Worm (Caenorhabditis elegans) whole organism, midembryonic: ENCODE results near the gene cyp-33E1.

Experiments
- T22C8.4 ChIP-seq: fragments of 200-800 bp; sonication (Bioruptor generic); IDR thresholded peaks from 2 replicates; pipeline ENCODE4 v1.3.6; 2022; ENCODE audit warnings: missing genetic modification characterization, missing compliant biosample characterization
- cog-1 ChIP-seq: sonication (generic microtip); optimal IDR thresholded peaks from 2 replicates; lab custom pipeline; 2016; ENCODE audit warnings: missing genetic modification characterization, missing compliant biosample characterization
- flt-1 ChIP-seq: fragments of 200-800 bp; sonication (Bioruptor generic); IDR thresholded peaks from 2 replicates; pipeline ENCODE4 v1.3.6; 2022; ENCODE audit warnings: missing genetic modification characterization, missing compliant biosample characterization
- klf-2 ChIP-seq: fragments of 200-800 bp; sonication (Bioruptor generic); conservative IDR thresholded peaks from 2 replicates; pipeline ENCODE4 v1.3.6; 2022; ENCODE audit warnings: missing genetic modification reagents, missing genetic modification characterization, missing compliant biosample characterization
- med-1 ChIP-seq: sonication (generic microtip); optimal IDR thresholded peaks from 2 replicates; lab custom pipeline; 2017; ENCODE audit warnings: missing genetic modification characterization, mild to moderate bottlenecking, missing compliant biosample characterization, antibody characterized with exemption, missing genetic modification reagents; ENCODE audit not compliant: insufficient read depth
- ref-1 ChIP-seq: fragments of 200-800 bp; sonication (Bioruptor generic); conservative IDR thresholded peaks from 2 replicates; pipeline ENCODE4 v1.3.6; 2022; ENCODE audit warnings: missing genetic modification reagents, missing genetic modification characterization, missing compliant biosample characterization
- tab-1 ChIP-seq: fragments of 200-800 bp; sonication (Bioruptor generic); IDR thresholded peaks from 2 replicates; pipeline ENCODE4 v1.3.6; 2022; ENCODE audit warnings: missing genetic modification characterization, missing compliant biosample characterization
- ztf-23 ChIP-seq: fragments of 200-800 bp; sonication (Bioruptor generic); IDR thresholded peaks from 2 replicates; pipeline ENCODE4 v1.3.6; 2022; ENCODE audit warnings: missing genetic modification reagents, missing genetic modification characterization, missing compliant biosample characterization

DNA sequence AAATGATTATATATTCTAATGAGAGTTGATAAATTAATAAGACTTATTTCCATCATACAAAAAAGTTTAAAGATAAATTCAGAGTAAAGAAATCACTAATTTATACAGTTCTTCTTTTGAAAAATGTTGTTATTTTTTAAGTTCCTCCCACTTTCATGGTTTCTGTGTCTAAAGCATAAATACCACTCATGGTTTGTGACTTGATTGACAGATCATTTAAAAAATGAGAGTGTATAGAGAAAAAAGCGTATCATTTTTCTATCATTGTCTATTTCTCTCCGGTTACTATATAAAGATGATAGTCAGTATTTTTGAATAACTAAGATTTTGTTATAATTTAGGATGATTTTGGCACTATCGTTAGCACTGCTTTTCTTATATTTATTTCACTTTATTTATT lies 33.7 kb downstream of the cyp-33E1 start, which contains the start of gene cyp-33E3:
- no peak for TF ChIP-seq med-1 (GFP tag; lab: Kevin White, UChicago)
- no peak for TF ChIP-seq cog-1 (tag; lab: Kevin White, UChicago)
- no peak for TF ChIP-seq T22C8.4
- TF ChIP-seq ref-1 (GFP tag; lab: Robert Waterston, UW) = no peak
- no peak for TF ChIP-seq tab-1 (GFP tag; lab: Robert Waterston, UW)
- no peak for TF ChIP-seq flt-1 (GFP tag; lab: Robert Waterston, UW)
- TF ChIP-seq ztf-23 = no peak
- TF ChIP-seq klf-2 (GFP tag; lab: Robert Waterston, UW) = no peak
